Fruit fly (Drosophila melanogaster) whole organism, embryonic: ENCODE results near the gene path.

Experiments
- CG10147 ChIP-seq: fragments of 200-800 bp; sonication (Bioruptor generic); optimal IDR thresholded peaks from 2 replicates; lab custom pipeline; 2019; ENCODE audit warnings: missing biosample characterization, mild to moderate bottlenecking, missing genetic modification characterization, moderate library complexity
- CG10543 ChIP-seq: fragments of 200-800 bp; sonication (Bioruptor generic); optimal IDR thresholded peaks from 3 replicates; lab custom pipeline; 2017; ENCODE audit warnings: missing biosample characterization, mild to moderate bottlenecking, missing genetic modification characterization, moderate library complexity
- CG10565 ChIP-seq: fragments of 200-800 bp; sonication (Bioruptor generic); optimal IDR thresholded peaks from 3 replicates; lab custom pipeline; 2016; ENCODE audit warnings: missing biosample characterization, mild to moderate bottlenecking, missing genetic modification characterization
- CG15514 ChIP-seq: fragments of 200-800 bp; sonication (Bioruptor generic); optimal IDR thresholded peaks from 3 replicates; lab custom pipeline; 2017; ENCODE audit warnings: missing biosample characterization, missing genetic modification characterization, mild to moderate bottlenecking, moderate library complexity, missing genetic modification reagents
- CG16815 ChIP-seq: fragments of 200-800 bp; sonication (Bioruptor generic); optimal IDR thresholded peaks from 3 replicates; lab custom pipeline; 2017; ENCODE audit warnings: missing biosample characterization, mild to moderate bottlenecking, missing genetic modification characterization
- CG16863 ChIP-seq: fragments of 200-800 bp; sonication (Bioruptor generic); optimal IDR thresholded peaks from 3 replicates; lab custom pipeline; 2016; ENCODE audit warnings: missing biosample characterization, missing genetic modification characterization
- CG17361 ChIP-seq: fragments of 200-800 bp; sonication (Bioruptor generic); IDR thresholded peaks from 3 replicates; pipeline ENCODE4 v1.3.6; 2022; ENCODE audit warnings: missing biosample characterization, missing genetic modification characterization
- CG17385 ChIP-seq: fragments of 200-800 bp; sonication (Bioruptor generic); optimal IDR thresholded peaks from 3 replicates; lab custom pipeline; 2018; ENCODE audit warnings: missing biosample characterization, mild to moderate bottlenecking, missing genetic modification characterization
- CG17802 ChIP-seq: fragments of 200-800 bp; sonication (Bioruptor generic); optimal IDR thresholded peaks from 2 replicates; lab custom pipeline; 2018; ENCODE audit warnings: missing biosample characterization, mild to moderate bottlenecking, missing genetic modification characterization, moderate library complexity
- CG18619 ChIP-seq: fragments of 200-800 bp; sonication (Bioruptor generic); optimal IDR thresholded peaks from 3 replicates; lab custom pipeline; 2017; ENCODE audit warnings: missing biosample characterization, mild to moderate bottlenecking, missing genetic modification characterization
- CG2120 ChIP-seq: fragments of 200-800 bp; sonication (Bioruptor generic); optimal IDR thresholded peaks from 3 replicates; lab custom pipeline; 2016; ENCODE audit warnings: missing biosample characterization, missing genetic modification characterization
- CG30020 ChIP-seq: fragments of 200-800 bp; optimal IDR thresholded peaks from 2 replicates; lab custom pipeline; 2019; ENCODE audit warnings: missing biosample characterization, mild to moderate bottlenecking, missing genetic modification characterization, moderate library complexity
- CG30403 ChIP-seq: fragments of 200-800 bp; sonication (Bioruptor generic); optimal IDR thresholded peaks from 3 replicates; lab custom pipeline; 2016; ENCODE audit warnings: missing biosample characterization, missing genetic modification characterization
- CG3281 ChIP-seq: fragments of 200-800 bp; sonication (Bioruptor generic); optimal IDR thresholded peaks from 3 replicates; lab custom pipeline; 2017; ENCODE audit warnings: missing biosample characterization, mild to moderate bottlenecking, missing genetic modification characterization
- CG7556 ChIP-seq: fragments of 200-800 bp; sonication (Bioruptor generic); optimal IDR thresholded peaks from 2 replicates; lab custom pipeline; 2017; ENCODE audit warnings: missing biosample characterization, mild to moderate bottlenecking, missing genetic modification characterization
- CG7839 ChIP-seq: fragments of 200-800 bp; sonication (Bioruptor generic); optimal IDR thresholded peaks from 3 replicates; lab custom pipeline; 2018; ENCODE audit warnings: missing biosample characterization, mild to moderate bottlenecking, missing genetic modification characterization, moderate library complexity
- CG7987 ChIP-seq: fragments of 200-800 bp; sonication (Bioruptor generic); optimal IDR thresholded peaks from 2 replicates; lab custom pipeline; 2018; ENCODE audit warnings: missing biosample characterization, mild to moderate bottlenecking, missing genetic modification characterization, moderate library complexity
- Dek ChIP-seq: fragments of 200-800 bp; sonication (Bioruptor generic); optimal IDR thresholded peaks from 3 replicates; lab custom pipeline; 2019; ENCODE audit warnings: missing biosample characterization, mild to moderate bottlenecking, missing genetic modification characterization, moderate library complexity
- E2f1 ChIP-seq: fragments of 200-800 bp; sonication (Bioruptor generic); IDR thresholded peaks from 2 replicates; pipeline ENCODE4 v1.3.6; 2022; ENCODE audit warnings: missing biosample characterization, missing genetic modification characterization
- Ets65A ChIP-seq: fragments of 200-800 bp; sonication (Bioruptor generic); peaks from one replicate; lab custom pipeline; 2016; ENCODE audit warnings: missing biosample characterization, missing genetic modification characterization
- Fer1 ChIP-seq: fragments of 200-800 bp; sonication (Bioruptor generic); optimal IDR thresholded peaks from 2 replicates; lab custom pipeline; 2017; ENCODE audit warnings: missing biosample characterization, mild to moderate bottlenecking, missing genetic modification characterization
- HmgD ChIP-seq: fragments of 200-800 bp; sonication (Bioruptor generic); optimal IDR thresholded peaks from 3 replicates; lab custom pipeline; 2016; ENCODE audit warnings: missing biosample characterization, missing genetic modification characterization
- Hmr ChIP-seq: fragments of 200-800 bp; sonication (Bioruptor generic); optimal IDR thresholded peaks from 3 replicates; lab custom pipeline; 2017; ENCODE audit warnings: mild to moderate bottlenecking, missing biosample characterization, missing genetic modification reagents, missing genetic modification characterization
- Med ChIP-seq: fragments of 200-800 bp; sonication (Bioruptor generic); peaks from one replicate; lab custom pipeline; 2016; ENCODE audit warnings: missing biosample characterization, missing genetic modification characterization, mild to moderate bottlenecking, inconsistent platforms, moderate library complexity
- Meics ChIP-seq: fragments of 200-800 bp; sonication (Bioruptor generic); optimal IDR thresholded peaks from 2 replicates; lab custom pipeline; 2017; ENCODE audit warnings: missing biosample characterization, mild to moderate bottlenecking, missing genetic modification characterization
- Oli ChIP-seq: fragments of 200-800 bp; sonication (Bioruptor generic); optimal IDR thresholded peaks from 2 replicates; lab custom pipeline; 2018; ENCODE audit warnings: missing biosample characterization, mild to moderate bottlenecking, missing genetic modification characterization, moderate library complexity
- Ptx1 ChIP-seq: fragments of 200-800 bp; sonication (Bioruptor generic); IDR thresholded peaks from 2 replicates; pipeline ENCODE4 v1.3.6; 2022; ENCODE audit warnings: missing biosample characterization, missing genetic modification characterization
- Sox100B ChIP-seq: fragments of 200-800 bp; sonication (Bioruptor generic); optimal IDR thresholded peaks from 3 replicates; lab custom pipeline; 2018; ENCODE audit warnings: missing biosample characterization, mild to moderate bottlenecking, missing genetic modification characterization
- az2 ChIP-seq: fragments of 200-800 bp; sonication (Bioruptor generic); optimal IDR thresholded peaks from 3 replicates; lab custom pipeline; 2016; ENCODE audit warnings: missing biosample characterization, missing genetic modification characterization
- btn ChIP-seq: fragments of 200-800 bp; sonication (Bioruptor generic); optimal IDR thresholded peaks from 2 replicates; lab custom pipeline; 2016; ENCODE audit warnings: missing biosample characterization, missing genetic modification characterization
- dmrt99B ChIP-seq: fragments of 200-800 bp; sonication (Bioruptor generic); optimal IDR thresholded peaks from 2 replicates; lab custom pipeline; 2018; ENCODE audit warnings: missing biosample characterization, mild to moderate bottlenecking, missing genetic modification characterization, moderate library complexity
- exex ChIP-seq: fragments of 200-800 bp; sonication (Bioruptor generic); optimal IDR thresholded peaks from 4 replicates; lab custom pipeline; 2018; ENCODE audit warnings: missing biosample characterization, mild to moderate bottlenecking, missing genetic modification characterization, moderate library complexity
- eyg ChIP-seq: fragments of 200-800 bp; sonication (Bioruptor generic); optimal IDR thresholded peaks from 3 replicates; lab custom pipeline; 2016; ENCODE audit warnings: missing biosample characterization, missing genetic modification characterization
- grau ChIP-seq: fragments of 200-800 bp; optimal IDR thresholded peaks from 3 replicates; lab custom pipeline; 2019; ENCODE audit warnings: missing biosample characterization, mild to moderate bottlenecking, missing genetic modification characterization, moderate library complexity
- kni ChIP-seq: fragments of 200-800 bp; sonication (Bioruptor generic); optimal IDR thresholded peaks from 3 replicates; lab custom pipeline; 2017; ENCODE audit warnings: mild to moderate bottlenecking, missing biosample characterization, missing genetic modification reagents, missing genetic modification characterization
- knrl ChIP-seq: fragments of 200-800 bp; sonication (Bioruptor generic); IDR thresholded peaks from 3 replicates; pipeline ENCODE4 v1.3.6; 2022; ENCODE audit warnings: missing biosample characterization, missing genetic modification characterization; ENCODE audit not compliant: partially characterized antibody
- lilli ChIP-seq: fragments of 200-800 bp; sonication (Bioruptor generic); optimal IDR thresholded peaks from 3 replicates; lab custom pipeline; 2016; ENCODE audit warnings: missing biosample characterization, missing genetic modification characterization
- nerfin-1 ChIP-seq: fragments of 200-800 bp; sonication (Bioruptor generic); optimal IDR thresholded peaks from 3 replicates; lab custom pipeline; 2019; ENCODE audit warnings: missing biosample characterization, mild to moderate bottlenecking, missing genetic modification characterization, moderate library complexity
- onecut ChIP-seq: fragments of 200-800 bp; sonication (Bioruptor generic); IDR thresholded peaks from 2 replicates; pipeline ENCODE4 v1.3.6; 2022; ENCODE audit warnings: missing biosample characterization, missing genetic modification characterization
- org-1 ChIP-seq: fragments of 200-800 bp; sonication (Bioruptor generic); optimal IDR thresholded peaks from 2 replicates; lab custom pipeline; 2017; ENCODE audit warnings: missing biosample characterization, missing genetic modification characterization
- p53 ChIP-seq: fragments of 200-800 bp; sonication (Bioruptor generic); optimal IDR thresholded peaks from 2 replicates; lab custom pipeline; 2016; ENCODE audit warnings: missing biosample characterization, missing genetic modification characterization
- pho ChIP-seq: fragments of 200-800 bp; sonication (Bioruptor generic); optimal IDR thresholded peaks from 2 replicates; lab custom pipeline; 2016; ENCODE audit warnings: missing biosample characterization, missing genetic modification characterization
- prd ChIP-seq, 3 experiments: fragments of >200 bp in 2 of 3; fragments of 200-800 bp in 1 of 3; sonication (Bioruptor generic) in 1 of 3; optimal IDR thresholded peaks in 2 of 3; IDR thresholded peaks in 1 of 3; 2 replicates in 2 of 3; 3 replicates in 1 of 3; pipeline versions ENCODE4 v1.3.6 to Lab custom; 2017 to 2022; ENCODE audit warnings: missing biosample characterization in 1 of 3, missing genetic modification characterization in 1 of 3
- row ChIP-seq: fragments of 200-800 bp; sonication (Bioruptor generic); IDR thresholded peaks from 3 replicates; pipeline ENCODE4 v1.3.6; 2022; ENCODE audit warnings: missing biosample characterization, missing genetic modification characterization
- scrt ChIP-seq: fragments of 200-800 bp; sonication (Bioruptor generic); optimal IDR thresholded peaks from 2 replicates; lab custom pipeline; 2018; ENCODE audit warnings: missing biosample characterization, mild to moderate bottlenecking, missing genetic modification characterization, moderate library complexity
- sens ChIP-seq: fragments of 200-800 bp; sonication (Bioruptor generic); peaks from one replicate; lab custom pipeline; 2016; ENCODE audit warnings: missing biosample characterization, missing genetic modification characterization
- tin ChIP-seq: fragments of 200-800 bp; sonication (Bioruptor generic); optimal IDR thresholded peaks from 3 replicates; lab custom pipeline; 2016; ENCODE audit warnings: missing biosample characterization, missing genetic modification characterization
- unpg ChIP-seq: fragments of 200-800 bp; sonication (Bioruptor generic); optimal IDR thresholded peaks from 3 replicates; lab custom pipeline; 2018; ENCODE audit warnings: missing biosample characterization, mild to moderate bottlenecking, missing genetic modification characterization, moderate library complexity
- wdn ChIP-seq: fragments of 200-800 bp; sonication (Bioruptor generic); IDR thresholded peaks from 2 replicates; pipeline ENCODE4 v1.3.6; 2022; ENCODE audit warnings: missing biosample characterization, missing genetic modification characterization

path gene

DNA sequence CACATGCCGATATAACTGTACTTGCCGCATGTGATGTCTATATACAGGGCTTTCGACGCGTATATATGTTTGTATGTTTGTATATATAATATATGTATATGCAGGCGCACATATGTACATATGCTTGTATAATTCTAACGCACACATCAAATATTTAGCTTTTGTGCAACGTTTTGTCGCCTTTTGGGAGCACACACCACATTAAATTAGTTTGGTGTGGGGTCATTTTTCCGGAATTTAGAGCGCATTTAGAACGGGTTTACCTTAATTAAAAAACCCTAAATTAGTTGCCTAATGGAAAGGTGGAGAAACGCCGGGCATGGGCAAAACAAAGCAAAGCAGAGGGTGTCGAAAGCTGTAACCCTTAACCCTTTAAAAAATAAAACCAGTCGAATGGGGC is 37.9 kb downstream of the path start:
- TF ChIP-seq E2f1 (GFP tag; lab: Robert Waterston, UW): no peak
- TF ChIP-seq Ets65A (GFP tag; lab: Kevin White, UChicago): peak; percentile 68
- no peak for TF ChIP-seq onecut (GFP tag; lab: Robert Waterston, UW)
- TF ChIP-seq p53: no peak
- no peak for TF ChIP-seq exex (tag; lab: Kevin White, UChicago)
- no peak for TF ChIP-seq CG30020 (tag; lab: Kevin White, UChicago)
- no peak for TF ChIP-seq CG7987 (GFP tag; lab: Kevin White, UChicago)
- no peak for TF ChIP-seq CG16815 (GFP tag; lab: Kevin White, UChicago)

DNA sequence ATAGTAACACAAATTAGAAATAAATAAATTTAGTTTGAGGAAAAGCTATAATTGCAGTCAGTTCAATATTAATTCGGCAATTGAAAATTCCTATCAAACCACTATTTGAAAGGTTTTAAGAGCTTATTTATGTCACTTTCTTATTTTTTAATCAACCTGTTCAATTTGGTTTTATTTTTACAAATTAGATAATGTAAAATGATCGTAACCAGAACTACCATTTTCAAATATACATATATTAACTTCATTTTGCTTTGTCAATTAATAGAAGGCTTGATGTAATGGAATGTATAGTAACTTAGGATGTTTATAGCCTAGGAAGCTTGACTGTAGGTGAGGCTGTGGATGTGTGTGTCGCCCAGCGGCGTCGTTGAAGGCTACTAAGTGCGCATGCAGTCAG is 38.5 kb downstream of the path start:
- TF ChIP-seq CG10565: no peak
- TF ChIP-seq tin (GFP tag; lab: Kevin White, UChicago): no peak
- peak; percentile 34 for TF ChIP-seq CG10147 (GFP tag; lab: Kevin White, UChicago)
- TF ChIP-seq Fer1 (GFP tag; lab: Kevin White, UChicago): peak; percentile 42
- TF ChIP-seq Sox100B (GFP tag; lab: Kevin White, UChicago): peak; percentile 15
- no peak for TF ChIP-seq kni
- TF ChIP-seq grau (tag; lab: Kevin White, UChicago): peak; percentile 88
- TF ChIP-seq scrt (GFP tag; lab: Kevin White, UChicago): no peak
- TF ChIP-seq CG30403: peak; percentile 45
- peak; percentile 32 for TF ChIP-seq Hmr (GFP tag; lab: Kevin White, UChicago)
- TF ChIP-seq Oli (tag; lab: Kevin White, UChicago): peak; percentile 48
- peak; percentile 47 for TF ChIP-seq CG2120
- peak; percentile 26 for TF ChIP-seq CG18619 (GFP tag; lab: Kevin White, UChicago)
- TF ChIP-seq Meics (GFP tag; lab: Kevin White, UChicago): peak; percentile 41
- no peak for TF ChIP-seq wdn (GFP tag; lab: Robert Waterston, UW)
- peak; percentile 40 for TF ChIP-seq CG10543 (GFP tag; lab: Kevin White, UChicago)
- TF ChIP-seq Ptx1 (GFP tag; lab: Robert Waterston, UW): 0 out of 2 replicates have a peak, but pooled peaks have one; percentile 23
- peak; percentile 34 for TF ChIP-seq nerfin-1
- TF ChIP-seq lilli (GFP tag; lab: Kevin White, UChicago): peak; percentile 29
- TF ChIP-seq sens (GFP tag; lab: Kevin White, UChicago): peak; percentile 73
- no peak for TF ChIP-seq CG16863 (GFP tag; lab: Kevin White, UChicago)
- no peak for TF ChIP-seq CG15514 (GFP tag; lab: Kevin White, UChicago)
- peak; percentile 60 for TF ChIP-seq dmrt99B (tag; lab: Kevin White, UChicago)
- TF ChIP-seq az2 (GFP tag; lab: Kevin White, UChicago): peak; percentile 15
- no peak for TF ChIP-seq HmgD
- peak; percentile 51; the same call in 2 of the 3 replicates for TF ChIP-seq row
- TF ChIP-seq CG7556 (GFP tag; lab: Kevin White, UChicago): peak; percentile 74
- TF ChIP-seq knrl (GFP tag; lab: Robert Waterston, UW): no peak
- TF ChIP-seq CG17361: peak; percentile 42; the same call in 1 of the 3 replicates
- TF ChIP-seq Dek (tag; lab: Kevin White, UChicago): peak; percentile 19
- TF ChIP-seq prd (optimal IDR thresholded peaks at IDR 0.05; lab: Kevin White, UChicago): no peak
- 0 out of 3 replicates have a peak, but pooled peaks have one; percentile 10 for TF ChIP-seq prd (GFP tag; IDR thresholded peaks at IDR 0.05; lab: Robert Waterston, UW)
- TF ChIP-seq CG3281 (GFP tag; lab: Kevin White, UChicago): peak; percentile 38
- TF ChIP-seq CG17385 (GFP tag; lab: Kevin White, UChicago): no peak
- no peak for TF ChIP-seq eyg (GFP tag; lab: Kevin White, UChicago)
- no peak for TF ChIP-seq btn (GFP tag; lab: Kevin White, UChicago)
- TF ChIP-seq CG7839 (tag; lab: Kevin White, UChicago): peak; percentile 57
- TF ChIP-seq unpg (GFP tag; lab: Kevin White, UChicago): peak; percentile 27
- no peak for TF ChIP-seq CG17802 (tag; lab: Kevin White, UChicago)
- TF ChIP-seq pho (GFP tag; lab: Kevin White, UChicago): peak; percentile 25
- TF ChIP-seq org-1: peak; percentile 18
- peak; percentile 55 for TF ChIP-seq Med
